Worm (Caenorhabditis elegans) whole organism, young adult: Measurements from ENCODE around the gene B0034.4.
A peak's percentile ranks its signal among the peaks of the same experiment; 100 is the strongest.

Experiments used
- B0261.1 ChIP-seq: sonication (generic microtip); optimal IDR thresholded peaks from 2 replicates; lab custom pipeline; 2016; ENCODE audit warnings: mild to moderate bottlenecking, missing genetic modification characterization, moderate library complexity, missing compliant biosample characterization
- F33H1.4 ChIP-seq: fragments of 200-800 bp; sonication (Bioruptor generic); IDR thresholded peaks from 2 replicates; pipeline ENCODE4 v1.3.6; 2022; ENCODE audit warnings: missing genetic modification reagents, missing genetic modification characterization, missing compliant biosample characterization
- F55B11.4 ChIP-seq: sonication (generic microtip); optimal IDR thresholded peaks from 2 replicates; lab custom pipeline; 2016; ENCODE audit warnings: missing compliant biosample characterization, missing genetic modification characterization, borderline replicate concordance; ENCODE audit not compliant: insufficient read depth
- K12H6.12 ChIP-seq: fragments of 200-800 bp; sonication (Bioruptor generic); optimal IDR thresholded peaks from 2 replicates; lab custom pipeline; 2018; ENCODE audit warnings: mild to moderate bottlenecking, missing genetic modification characterization, missing compliant biosample characterization
- Y95B8A.8 ChIP-seq: fragments of 200-800 bp; sonication (Bioruptor generic); IDR thresholded peaks from 2 replicates; pipeline ENCODE4 v1.3.6; 2022; ENCODE audit warnings: missing genetic modification reagents, missing genetic modification characterization, missing compliant biosample characterization
- attf-3 ChIP-seq: fragments of 200-800 bp; sonication (Bioruptor generic); conservative IDR thresholded peaks from 2 replicates; pipeline ENCODE4 v1.3.6; 2022; ENCODE audit warnings: missing genetic modification reagents, missing genetic modification characterization, missing compliant biosample characterization
- bed-1 ChIP-seq: fragments of 200-800 bp; sonication (Bioruptor generic); IDR thresholded peaks from 2 replicates; pipeline ENCODE4 v1.3.6; 2022; ENCODE audit warnings: missing genetic modification reagents, missing genetic modification characterization, missing compliant biosample characterization
- bed-2 ChIP-seq: fragments of 200-800 bp; sonication (Bioruptor generic); IDR thresholded peaks from 2 replicates; pipeline ENCODE4 v1.3.6; 2022; ENCODE audit warnings: missing genetic modification reagents, missing genetic modification characterization, missing compliant biosample characterization
- ccch-3 ChIP-seq: fragments of 200-800 bp; sonication (Bioruptor generic); optimal IDR thresholded peaks from 2 replicates; lab custom pipeline; 2018; ENCODE audit warnings: mild to moderate bottlenecking, missing genetic modification characterization, missing compliant biosample characterization
- cebp-1 ChIP-seq, 2 experiments: fragments of 200-800 bp in 1 of 2; sonication (Bioruptor generic) in 1 of 2; sonication (generic microtip) in 1 of 2; IDR thresholded peaks in 1 of 2; optimal IDR thresholded peaks in 1 of 2; 2 replicates each; pipeline versions ENCODE4 v1.3.6 to Lab custom; 2017 to 2022; ENCODE audit warnings: missing compliant biosample characterization in 2 of 2, missing genetic modification characterization in 2 of 2, mild to moderate bottlenecking in 1 of 2, missing genetic modification reagents in 1 of 2, moderate library complexity in 1 of 2
- ceh-100 ChIP-seq: fragments of 200-800 bp; sonication (Bioruptor generic); IDR thresholded peaks from 2 replicates; pipeline ENCODE4 v1.3.6; 2022; ENCODE audit warnings: missing genetic modification reagents, missing genetic modification characterization, missing compliant biosample characterization
- ceh-40 ChIP-seq: fragments of 200-800 bp; sonication (Bioruptor generic); IDR thresholded peaks from 2 replicates; pipeline ENCODE4 v1.3.6; 2022; ENCODE audit warnings: missing genetic modification characterization, missing compliant biosample characterization
- ceh-58 ChIP-seq: fragments of 200-800 bp; sonication (Bioruptor generic); IDR thresholded peaks from 2 replicates; pipeline ENCODE4 v1.3.6; 2022; ENCODE audit warnings: missing genetic modification characterization, missing compliant biosample characterization
- chd-7 ChIP-seq: sonication (generic microtip); optimal IDR thresholded peaks from 2 replicates; lab custom pipeline; 2016; ENCODE audit warnings: mild to moderate bottlenecking, missing genetic modification characterization, moderate library complexity, missing compliant biosample characterization
- egl-18 ChIP-seq: fragments of 200-800 bp; sonication (Bioruptor generic); IDR thresholded peaks from 2 replicates; pipeline ENCODE4 v1.3.6; 2022; ENCODE audit warnings: missing genetic modification reagents, missing genetic modification characterization, missing compliant biosample characterization
- hlh-12 ChIP-seq: sonication (generic microtip); optimal IDR thresholded peaks from 2 replicates; lab custom pipeline; 2016; ENCODE audit warnings: missing genetic modification characterization, missing compliant biosample characterization
- hmg-1.2 ChIP-seq: fragments of 200-800 bp; sonication (Bioruptor generic); IDR thresholded peaks from 2 replicates; pipeline ENCODE4 v1.3.6; 2022; ENCODE audit warnings: missing genetic modification reagents, missing genetic modification characterization, missing compliant biosample characterization
- lin-35 ChIP-seq, 3 experiments: fragments of 150-350 bp in 2 of 3; sonication (generic microtip) in 1 of 3; optimal IDR thresholded peaks; 2 replicates each; lab custom pipeline; 2014 to 2018; ENCODE audit warnings: missing biosample characterization in 3 of 3, missing genetic modification characterization in 3 of 3, missing genetic modification reagents in 3 of 3
- lin-40 ChIP-seq: sonication (generic microtip); optimal IDR thresholded peaks from 2 replicates; lab custom pipeline; 2016; ENCODE audit warnings: missing genetic modification characterization, mild to moderate bottlenecking, missing compliant biosample characterization, missing genotype, missing genetic modification reagents
- lin-54 ChIP-seq: fragments of 200-800 bp; sonication (Bioruptor generic); optimal IDR thresholded peaks from 2 replicates; lab custom pipeline; 2018; ENCODE audit warnings: mild to moderate bottlenecking, missing genetic modification characterization, missing compliant biosample characterization
- lir-1 ChIP-seq: fragments of 200-800 bp; sonication (Bioruptor generic); conservative IDR thresholded peaks from 2 replicates; pipeline ENCODE4 v1.3.6; 2022; ENCODE audit warnings: missing genetic modification reagents, missing genetic modification characterization, missing compliant biosample characterization
- madf-10 ChIP-seq: sonication (generic microtip); optimal IDR thresholded peaks from 2 replicates; lab custom pipeline; 2016; ENCODE audit warnings: mild to moderate bottlenecking, missing genetic modification characterization, missing compliant biosample characterization
- madf-6 ChIP-seq: fragments of 200-800 bp; sonication (Bioruptor generic); IDR thresholded peaks from 2 replicates; pipeline ENCODE4 v1.3.6; 2022; ENCODE audit warnings: missing genetic modification reagents, missing genetic modification characterization, missing compliant biosample characterization
- mel-28 ChIP-seq: sonication (generic microtip); optimal IDR thresholded peaks from 2 replicates; lab custom pipeline; 2016; ENCODE audit warnings: borderline replicate concordance, mild to moderate bottlenecking, missing genetic modification characterization, missing compliant biosample characterization
- mes-4 ChIP-seq: sonication (generic microtip); optimal IDR thresholded peaks from 2 replicates; lab custom pipeline; 2016; ENCODE audit warnings: missing genotype, missing genetic modification characterization, missing compliant biosample characterization
- nhr-27 ChIP-seq: fragments of 200-800 bp; sonication (Bioruptor generic); optimal IDR thresholded peaks from 2 replicates; lab custom pipeline; 2018; ENCODE audit warnings: mild to moderate bottlenecking, missing genetic modification characterization, moderate library complexity, missing compliant biosample characterization
- rcor-1 ChIP-seq: fragments of 200-800 bp; sonication (Bioruptor generic); IDR thresholded peaks from 2 replicates; pipeline ENCODE4 v1.3.6; 2022; ENCODE audit warnings: missing genetic modification reagents, missing genetic modification characterization, missing compliant biosample characterization
- rec-8 ChIP-seq, 2 experiments: sonication (generic microtip); optimal IDR thresholded peaks; 2 replicates each; lab custom pipeline; 2016; ENCODE audit warnings: mild to moderate bottlenecking in 2 of 2, missing genetic modification characterization in 2 of 2, missing genetic modification reagents in 2 of 2, missing genotype in 2 of 2, missing biosample characterization in 1 of 2, missing compliant biosample characterization in 1 of 2, moderate library complexity in 1 of 2
- sdz-38 ChIP-seq: sonication (generic microtip); optimal IDR thresholded peaks from 2 replicates; lab custom pipeline; 2016; ENCODE audit warnings: missing genotype, missing genetic modification characterization, missing compliant biosample characterization
- snpc-1.3 ChIP-seq: sonication (generic microtip); optimal IDR thresholded peaks from 2 replicates; lab custom pipeline; 2017; ENCODE audit warnings: missing genetic modification characterization, mild to moderate bottlenecking, missing compliant biosample characterization, antibody characterized with exemption, moderate library complexity, missing genotype, missing genetic modification reagents; ENCODE audit not compliant: insufficient read depth
- snpc-3.4 ChIP-seq: sonication (generic microtip); optimal IDR thresholded peaks from 2 replicates; lab custom pipeline; 2017; ENCODE audit warnings: missing genetic modification characterization, mild to moderate bottlenecking, missing compliant biosample characterization, antibody characterized with exemption, moderate library complexity, missing genotype, missing genetic modification reagents
- somi-1 ChIP-seq: fragments of 200-800 bp; sonication (Bioruptor generic); optimal IDR thresholded peaks from 2 replicates; lab custom pipeline; 2018; ENCODE audit warnings: mild to moderate bottlenecking, missing genetic modification characterization, missing compliant biosample characterization
- tbp1 ChIP-seq: fragments of 200-800 bp; sonication (Bioruptor generic); optimal IDR thresholded peaks from 2 replicates; lab custom pipeline; 2018; ENCODE audit warnings: mild to moderate bottlenecking, missing genetic modification characterization, missing compliant biosample characterization
- zfh-2 ChIP-seq: fragments of 200-800 bp; sonication (Bioruptor generic); conservative IDR thresholded peaks from 2 replicates; pipeline ENCODE4 v1.3.6; 2022; ENCODE audit warnings: missing genetic modification reagents, missing genetic modification characterization, missing compliant biosample characterization
- zim-3 ChIP-seq: sonication (generic microtip); optimal IDR thresholded peaks from 2 replicates; lab custom pipeline; 2017; ENCODE audit warnings: mild to moderate bottlenecking, missing genetic modification characterization, moderate library complexity, missing compliant biosample characterization
- ztf-22 ChIP-seq: fragments of 200-800 bp; sonication (Bioruptor generic); optimal IDR thresholded peaks from 2 replicates; lab custom pipeline; 2018; ENCODE audit warnings: mild to moderate bottlenecking, missing genetic modification characterization, moderate library complexity, missing compliant biosample characterization
- ztf-26 ChIP-seq: sonication (generic microtip); optimal IDR thresholded peaks from 2 replicates; lab custom pipeline; 2017; ENCODE audit warnings: missing genetic modification characterization, missing compliant biosample characterization
- ztf-28 ChIP-seq: fragments of 200-800 bp; sonication (Bioruptor generic); IDR thresholded peaks from 2 replicates; pipeline ENCODE4 v1.3.6; 2022; ENCODE audit warnings: missing genetic modification reagents, missing genetic modification characterization, missing compliant biosample characterization

Gene B0034.4

DNA sequence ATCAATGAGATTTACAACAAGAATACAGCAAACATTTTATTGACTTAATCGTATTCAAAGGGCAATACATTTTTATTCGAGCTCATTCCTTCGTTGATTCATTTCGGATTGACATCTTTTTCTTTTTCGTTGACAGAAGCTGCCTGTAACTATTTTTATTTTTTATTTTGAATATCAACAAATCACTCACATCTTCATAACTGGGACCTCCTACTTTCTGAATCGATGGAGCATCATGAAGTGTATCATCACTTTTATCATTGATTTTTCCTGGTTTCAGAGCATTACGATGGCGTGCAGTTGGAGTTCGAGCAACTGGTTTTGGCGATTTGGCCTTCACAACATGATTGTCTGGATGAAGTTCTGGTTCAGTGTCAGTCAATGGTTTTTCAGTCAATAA, 1.3 kb downstream of the B0034.4 start, which contains the start of gene B0034.1:
TSS of gene B0034.1 (plus strand) at position 301 of the 400 bp plus-strand sequence.
- no peak for TF ChIP-seq lin-54 (GFP tag; lab: Kevin White, UChicago)
- no peak for TF ChIP-seq somi-1 (GFP tag; lab: Kevin White, UChicago)
- no peak for TF ChIP-seq nhr-27 (tag; lab: Kevin White, UChicago)

- TF ChIP-seq mel-28 (tag; lab: Kevin White, UChicago) (no peak), F55B11.4 (tag; lab: Kevin White, UChicago) (no peak), B0261.1 (tag; lab: Kevin White, UChicago) (no peak), lin-35 (GFP tag; optimal IDR thresholded peaks at IDR 0.05; lab: Kevin White, UChicago) (no peak), cebp-1 (GFP tag; IDR thresholded peaks at IDR 0.05; lab: Robert Waterston, UW) (peak; percentile 73), cebp-1 (tag; optimal IDR thresholded peaks at IDR 0.05; lab: Kevin White, UChicago) (no peak), rec-8 (tag; optimal IDR thresholded peaks at IDR 0.05; lab: Kevin White, UChicago) (no peak), hmg-1.2 (GFP tag; lab: Robert Waterston, UW) (peak; percentile 80), ztf-28 (no peak), Y95B8A.8 (GFP tag; lab: Robert Waterston, UW) (no peak), attf-3 (GFP tag; lab: Robert Waterston, UW) (no peak), lin-40 (tag; lab: Kevin White, UChicago) (no peak), mes-4 (tag; lab: Kevin White, UChicago) (no peak), ceh-58 (GFP tag; lab: Robert Waterston, UW) (no peak), zim-3 (no peak)
These were observed 2.7 kb downstream of the B0034.4 start for ce11 chrII:5966637-5967036.

DNA sequence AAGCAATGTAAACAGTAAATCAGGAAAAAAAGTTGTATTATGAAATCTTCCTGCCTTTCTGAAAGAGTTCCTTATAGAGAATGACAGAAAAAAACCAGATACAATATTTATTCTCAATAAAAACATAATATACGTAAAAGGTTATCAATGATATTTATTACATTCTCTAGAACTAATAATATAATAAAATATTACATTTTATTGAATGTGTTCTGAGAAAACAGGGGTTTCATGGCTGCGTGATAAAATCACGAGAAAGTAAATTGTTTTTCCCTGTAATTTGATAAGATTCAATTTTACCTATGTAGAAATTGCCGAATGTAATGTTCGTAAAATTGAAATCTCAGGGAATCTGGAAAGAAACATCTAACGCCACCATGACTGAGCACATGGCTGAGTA, 4.4 kb downstream of the B0034.4 start:
- TF ChIP-seq madf-10 (tag; lab: Kevin White, UChicago) (no peak), ccch-3 (no peak), ztf-22 (GFP tag; lab: Kevin White, UChicago) (no peak), lin-40 (tag; lab: Kevin White, UChicago) (no peak), lir-1 (GFP tag; lab: Robert Waterston, UW) (no peak), hlh-12 (no peak), K12H6.12 (tag; lab: Kevin White, UChicago) (no peak), tbp1 (no peak), sdz-38 (tag; lab: Kevin White, UChicago) (no peak), bed-1 (GFP tag; lab: Robert Waterston, UW) (no peak), chd-7 (no peak), rcor-1 (GFP tag; lab: Robert Waterston, UW) (no peak), hmg-1.2 (GFP tag; lab: Robert Waterston, UW) (no peak), mes-4 (tag; lab: Kevin White, UChicago) (no peak), rec-8 (tag; optimal IDR thresholded peaks at IDR 0.05; lab: Kevin White, UChicago) (no peak), egl-18 (GFP tag; lab: Robert Waterston, UW) (no peak), F33H1.4 (GFP tag; lab: Robert Waterston, UW) (no peak), snpc-3.4 (tag; lab: Kevin White, UChicago) (no peak), madf-6 (GFP tag; lab: Robert Waterston, UW) (no peak), ztf-26 (tag; lab: Kevin White, UChicago) (no peak)

- TF ChIP-seq bed-2 (GFP tag; lab: Robert Waterston, UW) (no peak), ceh-40 (GFP tag; lab: Robert Waterston, UW) (no peak), snpc-1.3 (tag; lab: Kevin White, UChicago) (no peak), zfh-2 (GFP tag; lab: Robert Waterston, UW) (peak; percentile 53; the same call in 1 of the 2 replicates), ceh-100 (GFP tag; lab: Robert Waterston, UW) (no peak), chd-7 (peak; percentile 2), nhr-27 (tag; lab: Kevin White, UChicago) (no peak)
These were observed 7.0 kb downstream of the B0034.4 start for ce11 chrII:5962343-5962742.
